Worm (Caenorhabditis elegans): ENCODE measurements around the gene rho-1.

rho-1 gene

ce11 chrIV:16501855-16502254, 13.0 kb upstream of the rho-1 start (continued):
- TF ChIP-seq set-16 (GFP tag; IDR thresholded peaks at IDR 0.05) (peak; percentile 38; the same call in 1 of the 2 replicates), ceh-32 (tag; optimal IDR thresholded peaks at IDR 0.05; ENCODE audit: poor library complexity) (no peak), tag-97 (GFP tag; IDR thresholded peaks at IDR 0.05) (no peak), saeg-2 (GFP tag; IDR thresholded peaks at IDR 0.05) (no peak), ceh-82 (tag; optimal IDR thresholded peaks at IDR 0.05) (no peak), nhr-102 (tag; optimal IDR thresholded peaks at IDR 0.05) (peak; percentile 19), mdl-1 (tag; optimal IDR thresholded peaks at IDR 0.05) (no peak), jun-1 (tag; optimal IDR thresholded peaks at IDR 0.05) (no peak), lir-3 (tag; optimal IDR thresholded peaks at IDR 0.05) (no peak), hlh-11 (tag; optimal IDR thresholded peaks at IDR 0.05) (peak; percentile 88), pqm-1 (tag; optimal IDR thresholded peaks at IDR 0.05) (peak; percentile 81), Y105C5A.15 (GFP tag; IDR thresholded peaks at IDR 0.05) (no peak), nhr-77 (tag; optimal IDR thresholded peaks at IDR 0.05) (peak; percentile 81), nhr-10 (tag; optimal IDR thresholded peaks at IDR 0.05) (no peak), lim-7 (GFP tag; IDR thresholded peaks at IDR 0.05) (no peak), hmg-1.1 (GFP tag; IDR thresholded peaks at IDR 0.05) (peak; percentile 56), ceh-44 (GFP tag; IDR thresholded peaks at IDR 0.05) (no peak), hif-1 (tag; optimal IDR thresholded peaks at IDR 0.05) (peak in 1 of 2 experiments; percentile 77), unc-130 (GFP tag; optimal IDR thresholded peaks at IDR 0.05) (no peak), ceh-28 (tag; optimal IDR thresholded peaks at IDR 0.05) (no peak), F10B5.3 (tag; optimal IDR thresholded peaks at IDR 0.05) (no peak), fkh-10 (GFP tag; optimal IDR thresholded peaks at IDR 0.05) (no peak), ama-1 (optimal IDR thresholded peaks at IDR 0.05) (peak; percentile 8), ceh-20 (GFP tag; IDR thresholded peaks at IDR 0.05) (no peak), daf-8 (GFP tag; IDR thresholded peaks at IDR 0.05) (no peak), daf-12 (tag; optimal IDR thresholded peaks at IDR 0.05) (no peak), cey-2 (tag; optimal IDR thresholded peaks at IDR 0.05; ENCODE audit: borderline replicate concordance, insufficient read depth) (no peak), arid-1 (GFP tag; conservative IDR thresholded peaks at IDR 0.05) (0 out of 2 replicates have a peak, but pooled peaks have one; percentile 14), pha-4 (GFP tag; IDR thresholded peaks at IDR 0.05) (peak; percentile 59; the same call in 1 of the 2 replicates), pha-4 (tag; optimal IDR thresholded peaks at IDR 0.05) (no peak), mxl-3 (GFP tag; optimal IDR thresholded peaks at IDR 0.05) (peak; percentile 22), tra-1 (GFP tag; IDR thresholded peaks at IDR 0.05) (peak; percentile 66; the same call in 1 of the 2 replicates), mep-1 (tag; optimal IDR thresholded peaks at IDR 0.05) (peak; percentile 61), daf-16 (GFP tag; optimal IDR thresholded peaks at IDR 0.05) (no peak), daf-16 (tag; optimal IDR thresholded peaks at IDR 0.05) (peak; percentile 75), daf-19 (GFP tag; conservative IDR thresholded peaks at IDR 0.05) (no peak), egl-27 (tag; optimal IDR thresholded peaks at IDR 0.05) (no peak), mes-2 (tag; optimal IDR thresholded peaks at IDR 0.05; ENCODE audit: poor library complexity, severe bottlenecking) (peak; percentile 74), hlh-30 (tag; optimal IDR thresholded peaks at IDR 0.05; ENCODE audit: insufficient read depth) (peak; percentile 38), madf-9 (GFP tag; conservative IDR thresholded peaks at IDR 0.05) (peak; percentile 62; the same call in 1 of the 2 replicates), nhr-6 (tag; optimal IDR thresholded peaks at IDR 0.05) (no peak), nhr-48 (tag; optimal IDR thresholded peaks at IDR 0.05) (peak; percentile 32), php-3 (GFP tag; IDR thresholded peaks at IDR 0.05) (peak; percentile 90), madf-5 (GFP tag; IDR thresholded peaks at IDR 0.05) (no peak)

Data from whole organism, L4 larva.